Worm (Caenorhabditis elegans) whole organism, mixed stage, embryonic: ENCODE measurements around the gene math-26.
A peak's percentile ranks its signal among the peaks of the same experiment; 100 is the strongest.
"Not testable (repeated sequence)": the region's sequence is repeated elsewhere in the genome, so short reads cannot be mapped to it uniquely, and the experiment has no call there.

Experiments used
- M03D4.4 ChIP-seq: sonication (generic microtip); optimal IDR thresholded peaks from 2 replicates; lab custom pipeline; 2017; ENCODE audit warnings: mild to moderate bottlenecking, missing genetic modification characterization, missing compliant biosample characterization
- bed-3 ChIP-seq: fragments of 200-800 bp; sonication (Bioruptor generic); optimal IDR thresholded peaks from 3 replicates; lab custom pipeline; 2018; ENCODE audit warnings: mild to moderate bottlenecking, missing genetic modification characterization, moderate library complexity, missing compliant biosample characterization
- blmp-1 ChIP-seq: fragments of 150-350 bp; optimal IDR thresholded peaks from 2 replicates; lab custom pipeline; 2014; ENCODE audit warnings: missing biosample characterization, missing genetic modification characterization
- ceh-39 ChIP-seq: fragments of 150-350 bp; optimal IDR thresholded peaks from 2 replicates; lab custom pipeline; 2014; ENCODE audit warnings: missing biosample characterization, missing genetic modification characterization
- ceh-43 ChIP-seq: fragments of 200-800 bp; sonication (Bioruptor generic); optimal IDR thresholded peaks from 2 replicates; lab custom pipeline; 2018; ENCODE audit warnings: mild to moderate bottlenecking, missing genetic modification characterization, moderate library complexity, missing compliant biosample characterization
- ceh-83 ChIP-seq: fragments of 200-800 bp; sonication (Bioruptor generic); optimal IDR thresholded peaks from 2 replicates; lab custom pipeline; 2018; ENCODE audit warnings: mild to moderate bottlenecking, missing genetic modification characterization, missing compliant biosample characterization
- ces-1 ChIP-seq: fragments of 150-350 bp; optimal IDR thresholded peaks from 2 replicates; lab custom pipeline; 2014; ENCODE audit warnings: missing biosample characterization, missing genetic modification reagents, missing genetic modification characterization
- elt-1 ChIP-seq: sonication (generic microtip); optimal IDR thresholded peaks from 2 replicates; lab custom pipeline; 2017; ENCODE audit warnings: missing genetic modification characterization, mild to moderate bottlenecking, missing compliant biosample characterization, antibody characterized with exemption, moderate library complexity, borderline replicate concordance; ENCODE audit not compliant: insufficient read depth
- ham-2 ChIP-seq: fragments of 200-800 bp; sonication (Bioruptor generic); optimal IDR thresholded peaks from 2 replicates; lab custom pipeline; 2018; ENCODE audit warnings: mild to moderate bottlenecking, missing genetic modification characterization, missing compliant biosample characterization
- lin-13 ChIP-seq: fragments of 150-350 bp; optimal IDR thresholded peaks from 2 replicates; lab custom pipeline; 2014; ENCODE audit warnings: missing biosample characterization, missing genetic modification characterization
- lin-32 ChIP-seq: fragments of 200-800 bp; sonication (Bioruptor generic); optimal IDR thresholded peaks from 2 replicates; lab custom pipeline; 2018; ENCODE audit warnings: mild to moderate bottlenecking, missing genetic modification characterization, missing compliant biosample characterization
- lsy-2 ChIP-seq: fragments of 150-350 bp; optimal IDR thresholded peaks from 2 replicates; lab custom pipeline; 2014; ENCODE audit warnings: missing biosample characterization, missing genetic modification characterization
- mep-1 ChIP-seq: fragments of 150-350 bp; optimal IDR thresholded peaks from 2 replicates; lab custom pipeline; 2017; ENCODE audit warnings: missing biosample characterization, missing genetic modification reagents, missing genetic modification characterization, inconsistent platforms
- nhr-12 ChIP-seq: fragments of 150-350 bp; optimal IDR thresholded peaks from 2 replicates; lab custom pipeline; 2014; ENCODE audit warnings: missing biosample characterization, missing genetic modification characterization
- nhr-2 ChIP-seq: fragments of 150-350 bp; optimal IDR thresholded peaks from 2 replicates; lab custom pipeline; 2014; ENCODE audit warnings: missing biosample characterization, missing genetic modification characterization
- nhr-237 ChIP-seq: fragments of 150-350 bp; optimal IDR thresholded peaks from 2 replicates; lab custom pipeline; 2014; ENCODE audit warnings: missing biosample characterization, missing genetic modification characterization
- nhr-28 ChIP-seq: fragments of 150-350 bp; optimal IDR thresholded peaks from 2 replicates; lab custom pipeline; 2014; ENCODE audit warnings: missing biosample characterization, missing genetic modification characterization
- nhr-76 ChIP-seq: sonication (generic microtip); optimal IDR thresholded peaks from 2 replicates; lab custom pipeline; 2017; ENCODE audit warnings: missing biosample characterization, missing genetic modification characterization
- pha-4 ChIP-seq: fragments of 150-350 bp; optimal IDR thresholded peaks from 2 replicates; lab custom pipeline; 2018; ENCODE audit warnings: missing biosample characterization, missing genetic modification reagents, missing genetic modification characterization
- sem-2 ChIP-seq: fragments of 200-800 bp; sonication (Bioruptor generic); optimal IDR thresholded peaks from 2 replicates; lab custom pipeline; 2018; ENCODE audit warnings: mild to moderate bottlenecking, missing genetic modification characterization, missing compliant biosample characterization
- snpc-4 ChIP-seq: fragments of 150-350 bp; optimal IDR thresholded peaks from 2 replicates; lab custom pipeline; 2014; ENCODE audit warnings: missing biosample characterization, missing genetic modification characterization
- sptf-1 ChIP-seq: sonication (generic microtip); optimal IDR thresholded peaks from 2 replicates; lab custom pipeline; 2017; ENCODE audit warnings: mild to moderate bottlenecking, missing genetic modification characterization, moderate library complexity, missing compliant biosample characterization
- tbx-8 ChIP-seq: fragments of 200-800 bp; sonication (Bioruptor generic); optimal IDR thresholded peaks from 2 replicates; lab custom pipeline; 2018; ENCODE audit warnings: mild to moderate bottlenecking, missing genetic modification characterization, moderate library complexity, missing compliant biosample characterization
- unc-120 ChIP-seq: sonication (generic microtip); optimal IDR thresholded peaks from 2 replicates; lab custom pipeline; 2017; ENCODE audit warnings: missing genetic modification characterization, missing compliant biosample characterization; ENCODE audit not compliant: poor library complexity, severe bottlenecking
- unc-39 ChIP-seq: fragments of 150-350 bp; optimal IDR thresholded peaks from 2 replicates; lab custom pipeline; 2014; ENCODE audit warnings: missing biosample characterization, missing genetic modification characterization
- unc-62 ChIP-seq: fragments of 150-350 bp; optimal IDR thresholded peaks from 2 replicates; lab custom pipeline; 2014; ENCODE audit warnings: missing biosample characterization, missing genetic modification reagents, missing genetic modification characterization
- zip-8 ChIP-seq: fragments of 150-350 bp; optimal IDR thresholded peaks from 2 replicates; lab custom pipeline; 2014; ENCODE audit warnings: missing biosample characterization, missing genetic modification characterization
- ztf-11 ChIP-seq: fragments of 150-350 bp; optimal IDR thresholded peaks from 2 replicates; lab custom pipeline; 2014; ENCODE audit warnings: missing biosample characterization, missing genetic modification characterization

math-26 gene

ce11 chrII:1771347-1771746, at the start of gene math-26:
Gene math-26 (plus strand): TSS chrII:1771647.
- not testable (repeated sequence) for TF ChIP-seq unc-62 (GFP tag; lab: Kevin White, UChicago); unc-120 (tag; lab: Kevin White, UChicago); ces-1

ce11 chrII:1722394-1722793, 49.1 kb upstream of the math-26 start, which contains the start of the genes fbxb-5 and btb-8:
Gene fbxb-5 (minus strand): TSS chrII:1722494.
Gene btb-8 (plus strand): TSS chrII:1722770.
- TF ChIP-seq sptf-1 (tag; lab: Kevin White, UChicago) (no peak), zip-8 (no peak), mep-1 (tag; lab: Kevin White, UChicago) (no peak), unc-62 (GFP tag; lab: Kevin White, UChicago) (no peak), nhr-2 (tag; lab: Kevin White, UChicago) (no peak), bed-3 (GFP tag; lab: Kevin White, UChicago) (no peak), tbx-8 (GFP tag; lab: Kevin White, UChicago) (no peak), snpc-4 (tag; lab: Kevin White, UChicago) (no peak), lsy-2 (no peak)
- TF ChIP-seq, all 35 proteins: peak for 0

ce11 chrII:1724314-1724713, 47.1 kb upstream of the math-26 start, which contains the start of gene fbxb-11:
Gene fbxb-11 (plus strand): TSS chrII:1724614.
- TF ChIP-seq unc-62 (GFP tag; lab: Kevin White, UChicago), result no peak
- TF ChIP-seq ztf-11 (tag; lab: Kevin White, UChicago), result no peak
- TF ChIP-seq ceh-83 (GFP tag; lab: Kevin White, UChicago), result no peak
- TF ChIP-seq nhr-12 (tag; lab: Kevin White, UChicago), result no peak

- peak; percentile 12 for TF ChIP-seq ceh-39 (tag; lab: Kevin White, UChicago)
- TF ChIP-seq blmp-1 (tag; lab: Kevin White, UChicago), result no peak
- TF ChIP-seq, all 35 proteins: peak for 1
These were observed 45.7 kb upstream of the math-26 start, which contains the start of gene F45C12.17 for ce11 chrII:1725735-1726134. Gene F45C12.17 (plus strand): TSS chrII:1726111.

ce11 chrII:1728253-1728652, 43.2 kb upstream of the math-26 start, which contains the start of gene btb-9:
Gene btb-9 (plus strand): TSS chrII:1728506.
- no peak for TF ChIP-seq nhr-12 (tag; lab: Kevin White, UChicago)
- TF ChIP-seq unc-39 (tag; lab: Kevin White, UChicago), result no peak
- TF ChIP-seq lin-32 (GFP tag; lab: Kevin White, UChicago), result no peak
- no peak for TF ChIP-seq nhr-28

- TF ChIP-seq unc-62 (GFP tag; lab: Kevin White, UChicago), result no peak
- no peak for TF ChIP-seq nhr-76
- no peak for TF ChIP-seq ceh-43
- no peak for TF ChIP-seq lsy-2
These were observed 41.3 kb upstream of the math-26 start, which contains the start of gene ceh-81 for ce11 chrII:1730103-1730502. Gene ceh-81 (plus strand): TSS chrII:1730403.

- TF ChIP-seq nhr-28 (no peak), tbx-8 (GFP tag; lab: Kevin White, UChicago) (no peak), ceh-43 (no peak), blmp-1 (tag; lab: Kevin White, UChicago) (no peak), zip-8 (no peak), ztf-11 (tag; lab: Kevin White, UChicago) (no peak), mep-1 (tag; lab: Kevin White, UChicago) (no peak), elt-1 (no peak), nhr-237 (tag; lab: Kevin White, UChicago) (no peak), lsy-2 (no peak), sem-2 (GFP tag; lab: Kevin White, UChicago) (no peak)
These were observed 39.5 kb upstream of the math-26 start, which contains the start of gene ceh-82 for ce11 chrII:1731932-1732331. Gene ceh-82 (plus strand): TSS chrII:1732232.

ce11 chrII:1735145-1735544, 36.3 kb upstream of the math-26 start:
- no peak for TF ChIP-seq sem-2 (GFP tag; lab: Kevin White, UChicago)
- TF ChIP-seq pha-4 (tag; lab: Kevin White, UChicago), result no peak
- TF ChIP-seq elt-1, result no peak
- no peak for TF ChIP-seq lsy-2
- TF ChIP-seq unc-120 (tag; lab: Kevin White, UChicago), result no peak
- no peak for TF ChIP-seq ces-1
- TF ChIP-seq zip-8, result no peak
- TF ChIP-seq nhr-76, result no peak
- TF ChIP-seq lin-13 (tag; lab: Kevin White, UChicago), result no peak
- TF ChIP-seq nhr-28, result no peak
- no peak for TF ChIP-seq nhr-2 (tag; lab: Kevin White, UChicago)
- no peak for TF ChIP-seq bed-3 (GFP tag; lab: Kevin White, UChicago)
- no peak for TF ChIP-seq unc-39 (tag; lab: Kevin White, UChicago)
- no peak for TF ChIP-seq ztf-11 (tag; lab: Kevin White, UChicago)
- no peak for TF ChIP-seq sptf-1 (tag; lab: Kevin White, UChicago)
- TF ChIP-seq nhr-237 (tag; lab: Kevin White, UChicago), result no peak
- TF ChIP-seq tbx-8 (GFP tag; lab: Kevin White, UChicago), result no peak
- no peak for TF ChIP-seq M03D4.4 (tag; lab: Kevin White, UChicago)
- no peak for TF ChIP-seq nhr-12 (tag; lab: Kevin White, UChicago)
- TF ChIP-seq ham-2 (GFP tag; lab: Kevin White, UChicago), result no peak
